Fruit fly (Drosophila melanogaster) S2 (cell line): ENCODE measurements around the gene CG18586.

Experiments used
- CG8478 ChIP-seq: fragments of >200 bp; optimal IDR thresholded peaks from 2 replicates; lab custom pipeline; 2018
- CTCF ChIP-seq, 2 experiments: fragments of >200 bp; optimal IDR thresholded peaks; 2 replicates each; lab custom pipeline; 2018

- TF ChIP-seq CG8478 (lab: Kevin White, UChicago) (no peak), CTCF (optimal IDR thresholded peaks at IDR 0.05; lab: Kevin White, UChicago) (no peak)
Measured at dm6 chr3L:5862994-5863393, 10.1 kb upstream of the CG18586 start.
